Worm (Caenorhabditis elegans): ENCODE data around the gene Y54G11A.1.

DNA sequence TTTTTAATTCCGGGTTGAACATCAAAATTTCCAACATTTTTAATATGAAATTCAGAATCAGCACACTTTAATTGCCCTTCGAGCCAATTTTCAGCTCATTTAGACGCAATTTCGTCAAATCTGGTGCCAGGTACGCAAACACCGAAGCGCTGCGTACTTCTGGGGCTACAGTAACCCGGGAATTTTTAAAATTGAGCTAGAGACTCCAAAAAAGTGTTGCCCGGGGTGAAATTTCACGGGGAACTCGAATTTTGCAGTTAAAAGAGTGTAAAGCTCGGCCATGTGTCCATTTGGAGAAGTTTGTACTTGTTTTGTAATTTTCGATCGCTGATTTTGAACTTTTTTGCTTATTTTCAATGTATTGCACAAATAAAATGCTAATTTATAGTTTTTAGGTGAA lies 26.7 kb downstream of the Y54G11A.1 start:
- TF ChIP-seq hmg-11 (tag; optimal IDR thresholded peaks at IDR 0.05) = no peak
- TF ChIP-seq ceh-9 (tag; optimal IDR thresholded peaks at IDR 0.05) = no peak
- no peak for TF ChIP-seq elt-2 (tag; optimal IDR thresholded peaks at IDR 0.05)
- no peak for TF ChIP-seq snpc-4 (tag; optimal IDR thresholded peaks at IDR 0.05)
- TF ChIP-seq nfya-1 (tag; optimal IDR thresholded peaks at IDR 0.05; ENCODE audit: insufficient read depth) = no peak
- no peak for TF ChIP-seq egl-27 (tag; optimal IDR thresholded peaks at IDR 0.05)
- no peak for TF ChIP-seq ztf-11 (tag; optimal IDR thresholded peaks at IDR 0.05)
- no peak for TF ChIP-seq daf-12 (tag; optimal IDR thresholded peaks at IDR 0.05)
- TF ChIP-seq nhr-76 (tag; optimal IDR thresholded peaks at IDR 0.05) = no peak
- TF ChIP-seq lin-15B (tag; optimal IDR thresholded peaks at IDR 0.05) = no peak
- no peak for TF ChIP-seq ceh-16 (tag; optimal IDR thresholded peaks at IDR 0.05)
- TF ChIP-seq ceh-82 (tag; optimal IDR thresholded peaks at IDR 0.05) = no peak
